Fruit fly (Drosophila melanogaster): ENCODE data around the gene CG6610.

dm6 chr3L:6068178-6068577 is 7.2 kb upstream of the CG6610 start:
- TF ChIP-seq CG5204 (GFP tag; optimal IDR thresholded peaks at IDR 0.05), result no peak
- no peak for TF ChIP-seq cic (GFP tag; optimal IDR thresholded peaks at IDR 0.05)
- no peak for TF ChIP-seq Crg-1 (GFP tag; optimal IDR thresholded peaks at IDR 0.05)
